Worm (Caenorhabditis elegans) whole organism, L1 larva: ENCODE data around the gene cpna-2.

Experiments
- aly-2 ChIP-seq: fragments of 150-350 bp; optimal IDR thresholded peaks from 2 replicates; lab custom pipeline; 2014; ENCODE audit warnings: missing biosample characterization, missing genetic modification characterization
- ama-1 ChIP-seq: fragments of 150-350 bp; optimal IDR thresholded peaks from 2 replicates; lab custom pipeline; 2014
- fkh-10 ChIP-seq: sonication (generic microtip); optimal IDR thresholded peaks from 2 replicates; lab custom pipeline; 2017; ENCODE audit warnings: missing biosample characterization, missing genetic modification reagents, missing genetic modification characterization
- grh-1 ChIP-seq: fragments of 200-800 bp; sonication (Bioruptor generic); IDR thresholded peaks from 2 replicates; pipeline ENCODE4 v1.3.6; 2022; ENCODE audit warnings: missing genetic modification reagents, missing genetic modification characterization, missing compliant biosample characterization
- lin-14 ChIP-seq: fragments of 200-800 bp; sonication (Bioruptor generic); optimal IDR thresholded peaks from 2 replicates; lab custom pipeline; 2018; ENCODE audit warnings: mild to moderate bottlenecking, missing genetic modification characterization, moderate library complexity, missing compliant biosample characterization
- nhr-28 ChIP-seq: fragments of 150-350 bp; optimal IDR thresholded peaks from 2 replicates; lab custom pipeline; 2014; ENCODE audit warnings: missing biosample characterization, missing genetic modification characterization
- nhr-76 ChIP-seq: sonication (generic microtip); optimal IDR thresholded peaks from 2 replicates; lab custom pipeline; 2017; ENCODE audit warnings: missing biosample characterization, missing genetic modification characterization
- zag-1 ChIP-seq: fragments of 150-350 bp; optimal IDR thresholded peaks from 2 replicates; lab custom pipeline; 2014; ENCODE audit warnings: missing biosample characterization, missing genetic modification characterization
- ztf-11 ChIP-seq, 2 experiments: sonication (generic microtip); optimal IDR thresholded peaks; 2 replicates each; lab custom pipeline; 2016 to 2017; ENCODE audit warnings: missing genetic modification characterization in 2 of 2, missing biosample characterization in 1 of 2, missing compliant biosample characterization in 1 of 2

- no peak for TF ChIP-seq nhr-28 (tag; lab: Kevin White, UChicago)
- TF ChIP-seq fkh-10 = no peak
- TF ChIP-seq grh-1 (GFP tag; lab: Robert Waterston, UW) = no peak
- TF ChIP-seq nhr-76 = no peak
- TF ChIP-seq ama-1 (lab: Kevin White, UChicago) = no peak
- TF ChIP-seq aly-2 (tag; lab: Kevin White, UChicago) = no peak
- TF ChIP-seq zag-1 = no peak
- no peak for TF ChIP-seq ztf-11 (tag; optimal IDR thresholded peaks at IDR 0.05; lab: Kevin White, UChicago)
- peak; percentile 33 for TF ChIP-seq lin-14 (GFP tag; lab: Kevin White, UChicago)
Observed at ce11 chrII:7695636-7696035, 29.1 kb upstream of the cpna-2 start.
